Worm (Caenorhabditis elegans) whole organism, early embryonic: ENCODE results near the gene nhr-201.

Experiments
- B0310.2 ChIP-seq: sonication (generic microtip); optimal IDR thresholded peaks from 2 replicates; lab custom pipeline; 2016; ENCODE audit warnings: mild to moderate bottlenecking, missing genetic modification characterization, missing compliant biosample characterization
- F13C5.2 ChIP-seq: sonication (generic microtip); optimal IDR thresholded peaks from 2 replicates; lab custom pipeline; 2017; ENCODE audit warnings: mild to moderate bottlenecking, missing genetic modification characterization, inconsistent platforms, missing compliant biosample characterization
- aly-1 ChIP-seq: sonication (generic microtip); optimal IDR thresholded peaks from 2 replicates; lab custom pipeline; 2016; ENCODE audit warnings: missing genetic modification characterization, missing compliant biosample characterization
- ama-1 ChIP-seq: fragments of 150-350 bp; optimal IDR thresholded peaks from 2 replicates; lab custom pipeline; 2014
- ceh-13 ChIP-seq: fragments of 200-800 bp; sonication (Bioruptor generic); optimal IDR thresholded peaks from 2 replicates; lab custom pipeline; 2018; ENCODE audit warnings: mild to moderate bottlenecking, missing genetic modification characterization, missing compliant biosample characterization
- ceh-36 ChIP-seq: sonication (generic microtip); optimal IDR thresholded peaks from 2 replicates; lab custom pipeline; 2016; ENCODE audit warnings: missing genetic modification characterization, inconsistent platforms, missing compliant biosample characterization
- ets-7 ChIP-seq: sonication (generic microtip); optimal IDR thresholded peaks from 2 replicates; lab custom pipeline; 2016; ENCODE audit warnings: missing genotype, missing genetic modification characterization, missing compliant biosample characterization
- flt-1 ChIP-seq: fragments of 200-800 bp; sonication (Bioruptor generic); IDR thresholded peaks from 2 replicates; pipeline ENCODE4 v1.3.6; 2022; ENCODE audit warnings: missing genetic modification characterization, missing compliant biosample characterization
- hmbx-1 ChIP-seq: sonication (generic microtip); optimal IDR thresholded peaks from 2 replicates; lab custom pipeline; 2016; ENCODE audit warnings: mild to moderate bottlenecking, missing genetic modification characterization, missing compliant biosample characterization
- hmg-4 ChIP-seq: fragments of 200-800 bp; sonication (Bioruptor generic); optimal IDR thresholded peaks from 2 replicates; lab custom pipeline; 2018; ENCODE audit warnings: mild to moderate bottlenecking, missing genetic modification characterization, missing compliant biosample characterization
- hnd-1 ChIP-seq: sonication (generic microtip); optimal IDR thresholded peaks from 2 replicates; lab custom pipeline; 2016; ENCODE audit warnings: missing genetic modification characterization, missing compliant biosample characterization
- pes-1 ChIP-seq: fragments of 200-800 bp; sonication (Bioruptor generic); IDR thresholded peaks from 2 replicates; pipeline ENCODE4 v1.3.6; 2022; ENCODE audit warnings: missing genetic modification reagents, missing genetic modification characterization, missing compliant biosample characterization
- scrt-1 ChIP-seq: fragments of 200-800 bp; sonication (Bioruptor generic); IDR thresholded peaks from 2 replicates; pipeline ENCODE4 v1.3.6; 2022; ENCODE audit warnings: missing genetic modification characterization, missing compliant biosample characterization
- sea-1 ChIP-seq: fragments of 200-800 bp; sonication (Bioruptor generic); conservative IDR thresholded peaks from 2 replicates; pipeline ENCODE4 v1.3.6; 2022; ENCODE audit warnings: missing genetic modification characterization, missing compliant biosample characterization
- tbx-11 ChIP-seq: fragments of 200-800 bp; sonication (Bioruptor generic); IDR thresholded peaks from 2 replicates; pipeline ENCODE4 v1.3.6; 2022; ENCODE audit warnings: missing genetic modification characterization, missing compliant biosample characterization
- tbx-37 ChIP-seq: fragments of 200-800 bp; sonication (Bioruptor generic); conservative IDR thresholded peaks from 2 replicates; pipeline ENCODE4 v1.3.6; 2022; ENCODE audit warnings: missing genetic modification reagents, missing genetic modification characterization, missing compliant biosample characterization
- tra-4 ChIP-seq: sonication (generic microtip); optimal IDR thresholded peaks from 2 replicates; lab custom pipeline; 2017; ENCODE audit warnings: missing genetic modification characterization, missing compliant biosample characterization

nhr-201 gene

DNA sequence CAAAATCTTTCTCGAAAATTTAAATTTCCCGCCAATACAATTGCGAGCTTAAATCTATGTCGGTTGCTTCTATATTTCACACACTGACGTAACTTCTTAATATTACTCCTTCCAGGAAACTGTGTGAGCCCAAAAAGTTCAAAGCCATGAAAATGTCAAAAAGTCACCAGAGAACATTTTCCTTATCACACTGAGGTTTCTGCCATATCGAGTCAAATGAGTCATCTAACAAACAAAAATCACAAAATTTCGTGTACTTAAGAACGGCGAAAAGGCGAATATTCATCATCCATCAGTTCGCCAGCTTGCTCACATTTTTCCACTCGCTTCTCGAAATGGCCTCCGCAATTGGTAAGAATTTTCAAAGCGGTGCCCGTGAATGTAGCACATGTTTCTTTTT lies 14.9 kb upstream of the nhr-201 start, which contains the start of gene M02H5.8:
Gene M02H5.8 (plus strand): TSS at position 297 of the 400 bp plus-strand sequence.
- TF ChIP-seq pes-1 (GFP tag; lab: Robert Waterston, UW) (no peak), B0310.2 (tag; lab: Kevin White, UChicago) (no peak), F13C5.2 (tag; lab: Kevin White, UChicago) (no peak), hmg-4 (GFP tag; lab: Kevin White, UChicago) (no peak)

DNA sequence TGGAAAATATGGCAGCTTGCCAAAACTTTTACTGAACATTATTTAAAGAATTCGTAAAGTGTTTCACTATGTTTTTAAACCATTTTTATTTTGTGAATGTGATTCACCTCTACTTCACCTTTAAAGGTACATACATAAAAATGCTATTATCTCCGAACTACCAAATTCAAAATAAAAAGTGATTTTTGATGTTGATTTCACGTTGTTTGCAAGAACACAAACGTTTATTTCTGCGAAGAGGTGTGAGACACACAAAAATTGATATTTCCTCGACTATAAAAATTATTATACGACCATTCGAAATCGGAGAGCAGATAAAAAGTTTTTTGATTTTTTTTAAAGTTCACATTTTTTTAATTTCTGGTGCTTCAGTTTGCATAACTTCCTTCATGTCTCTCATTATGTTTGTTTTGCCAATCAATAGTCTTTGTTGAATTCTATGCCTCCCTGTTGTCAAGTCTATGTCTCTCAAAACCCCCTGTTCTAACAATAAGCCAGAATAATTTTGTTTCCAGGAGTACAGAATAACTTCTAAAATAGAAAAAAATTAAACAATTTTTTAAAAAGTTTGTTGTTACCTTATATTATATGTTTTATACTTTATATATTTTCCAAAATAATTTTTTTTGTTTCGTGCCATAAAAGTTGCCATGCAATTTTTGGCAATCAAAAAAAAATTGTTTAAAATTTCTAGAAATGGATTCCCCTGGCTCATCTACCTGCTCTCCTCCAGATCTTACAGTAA lies 13.7 kb upstream of the nhr-201 start, which contains the start of gene nhr-123:
Gene nhr-123 (plus strand): TSS at position 695 of the 745 bp plus-strand sequence.
- no peak for TF ChIP-seq hnd-1 (tag; lab: Kevin White, UChicago)
- no peak for TF ChIP-seq B0310.2 (tag; lab: Kevin White, UChicago)
- TF ChIP-seq tra-4 (tag; lab: Kevin White, UChicago) = no peak
- TF ChIP-seq F13C5.2 (tag; lab: Kevin White, UChicago) = no peak
- TF ChIP-seq ceh-13 (GFP tag; lab: Kevin White, UChicago) = no peak
- no peak for TF ChIP-seq flt-1 (GFP tag; lab: Robert Waterston, UW)

DNA sequence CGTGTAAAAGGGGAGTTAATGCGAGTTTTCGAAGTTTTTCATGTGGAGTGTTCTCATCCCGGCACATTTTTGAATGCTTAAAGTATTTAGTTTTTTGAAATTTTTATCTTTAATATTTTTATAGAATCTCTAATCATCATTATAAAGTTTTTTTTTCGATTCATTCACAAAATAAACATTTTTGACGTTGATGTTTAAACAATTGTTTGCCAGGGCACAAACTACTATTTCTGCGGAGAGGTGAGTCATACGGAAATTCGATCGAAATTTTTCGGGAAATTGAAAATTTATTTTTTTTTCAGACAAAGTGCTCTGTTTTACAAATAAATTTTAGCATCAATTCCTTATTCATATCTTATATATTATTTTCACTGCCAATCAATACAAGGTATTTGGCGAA lies 11.1 kb upstream of the nhr-201 start, which contains the start of gene nhr-98:
Gene nhr-98 (plus strand): TSS at position 301 of the 400 bp plus-strand sequence.
- TF ChIP-seq B0310.2 (tag; lab: Kevin White, UChicago) = no peak
- TF ChIP-seq F13C5.2 (tag; lab: Kevin White, UChicago) = no peak
- no peak for TF ChIP-seq flt-1 (GFP tag; lab: Robert Waterston, UW)
- TF ChIP-seq ceh-13 (GFP tag; lab: Kevin White, UChicago) = no peak
- TF ChIP-seq ama-1 = no peak
- TF ChIP-seq hmg-4 (GFP tag; lab: Kevin White, UChicago) = no peak
- no peak for TF ChIP-seq ceh-36 (tag; lab: Kevin White, UChicago)
- TF ChIP-seq scrt-1 = no peak

DNA sequence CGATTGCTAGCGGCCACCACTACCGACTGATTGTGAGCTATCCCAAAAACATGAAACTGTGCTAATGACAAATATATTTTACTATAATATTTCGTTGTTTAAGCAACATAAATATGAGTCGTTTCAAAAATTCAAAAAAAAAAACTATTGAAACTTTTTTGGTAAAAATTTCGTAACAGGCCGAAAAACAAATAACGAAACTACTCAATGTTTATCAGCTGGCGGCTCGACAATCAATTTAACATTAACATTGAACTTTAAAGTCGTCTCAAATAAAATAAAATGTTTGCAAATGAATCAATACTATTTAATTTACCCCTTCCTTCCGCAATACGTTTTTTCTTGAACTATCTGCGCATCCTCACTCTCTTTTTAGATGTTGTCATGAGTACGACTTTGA lies 6.8 kb upstream of the nhr-201 start:
- TF ChIP-seq tbx-11 (GFP tag; lab: Robert Waterston, UW) (no peak), B0310.2 (tag; lab: Kevin White, UChicago) (no peak), tra-4 (tag; lab: Kevin White, UChicago) (no peak), scrt-1 (no peak), aly-1 (no peak), flt-1 (GFP tag; lab: Robert Waterston, UW) (no peak), ama-1 (no peak), tbx-37 (no peak), F13C5.2 (tag; lab: Kevin White, UChicago) (no peak)

DNA sequence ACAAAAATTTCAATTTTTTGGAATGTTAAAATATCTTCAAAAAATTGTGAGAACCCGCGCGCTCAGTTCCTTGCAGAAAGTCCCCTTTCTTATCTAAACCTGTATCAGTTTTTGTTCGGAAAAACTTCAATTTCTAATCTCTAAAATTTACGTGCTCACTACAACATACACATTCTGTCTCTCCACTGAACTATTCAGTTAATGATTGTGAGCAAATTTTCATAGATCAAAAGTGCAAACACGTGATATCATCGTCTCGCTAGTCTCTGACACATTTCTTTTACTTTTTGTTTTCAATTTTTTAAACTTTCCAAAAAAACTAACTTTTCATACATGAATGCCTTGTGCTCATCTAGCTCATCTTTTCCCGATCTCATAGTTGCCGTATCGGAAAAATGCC lies 5.2 kb upstream of the nhr-201 start, which contains the start of gene nhr-203:
Gene nhr-203 (plus strand): TSS at position 332 of the 400 bp plus-strand sequence.
- TF ChIP-seq ceh-13 (GFP tag; lab: Kevin White, UChicago) = no peak
- TF ChIP-seq ama-1 = no peak
- no peak for TF ChIP-seq hmg-4 (GFP tag; lab: Kevin White, UChicago)
- TF ChIP-seq tbx-37 = no peak
- no peak for TF ChIP-seq pes-1 (GFP tag; lab: Robert Waterston, UW)
- TF ChIP-seq hnd-1 (tag; lab: Kevin White, UChicago) = no peak

DNA sequence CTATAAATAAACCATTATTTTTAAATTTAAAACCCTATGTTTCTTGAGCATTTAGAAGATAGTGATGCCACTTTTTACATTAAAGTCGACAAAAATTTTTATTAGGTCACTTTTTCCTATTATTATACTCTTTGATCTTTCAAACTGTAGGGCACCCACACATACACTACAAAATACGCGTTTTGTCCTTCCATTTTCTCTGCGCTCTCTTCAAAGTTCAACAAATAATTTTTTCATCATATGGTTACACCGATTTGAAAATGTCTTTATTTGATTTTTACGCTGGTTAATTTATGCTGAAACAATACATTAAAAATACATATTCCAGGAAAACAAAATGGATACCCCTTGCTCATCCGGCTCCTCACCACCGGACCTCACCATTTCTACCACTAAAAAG lies 2.4 kb upstream of the nhr-201 start, which contains the start of gene nhr-202:
Gene nhr-202 (plus strand): TSS at position 326 of the 400 bp plus-strand sequence.
- TF ChIP-seq ceh-13 (GFP tag; lab: Kevin White, UChicago) (no peak), B0310.2 (tag; lab: Kevin White, UChicago) (no peak), aly-1 (no peak), ets-7 (no peak), tbx-11 (GFP tag; lab: Robert Waterston, UW) (no peak), ceh-36 (tag; lab: Kevin White, UChicago) (no peak), hmg-4 (GFP tag; lab: Kevin White, UChicago) (no peak), scrt-1 (no peak), hmbx-1 (no peak), tra-4 (tag; lab: Kevin White, UChicago) (no peak), F13C5.2 (tag; lab: Kevin White, UChicago) (no peak), ama-1 (no peak), flt-1 (GFP tag; lab: Robert Waterston, UW) (no peak), hnd-1 (tag; lab: Kevin White, UChicago) (no peak)

DNA sequence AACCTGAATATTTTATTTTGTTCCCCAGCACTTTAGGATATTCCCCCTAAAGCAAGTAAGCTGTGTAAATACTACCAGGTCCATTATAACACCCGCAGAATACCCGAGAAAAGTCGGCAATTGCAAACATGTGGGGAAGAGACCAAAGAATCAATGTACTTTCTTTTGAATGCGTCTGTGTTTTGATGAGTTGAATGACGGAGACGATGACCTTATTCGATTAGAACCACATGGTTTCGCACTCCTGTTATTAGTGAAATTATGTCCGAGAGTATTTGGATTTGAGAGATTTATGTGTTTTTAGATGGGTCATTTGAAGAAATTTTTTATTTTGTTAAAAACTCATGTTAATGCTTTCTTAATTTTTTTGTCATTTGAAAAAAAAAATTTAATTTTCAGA lies 727 bp downstream of the nhr-201 start:
- TF ChIP-seq tbx-11 (GFP tag; lab: Robert Waterston, UW) (no peak), B0310.2 (tag; lab: Kevin White, UChicago) (no peak), hmbx-1 (no peak), flt-1 (GFP tag; lab: Robert Waterston, UW) (no peak), ama-1 (no peak), aly-1 (no peak), ceh-13 (GFP tag; lab: Kevin White, UChicago) (no peak), tra-4 (tag; lab: Kevin White, UChicago) (no peak), scrt-1 (no peak), hmg-4 (GFP tag; lab: Kevin White, UChicago) (no peak), pes-1 (GFP tag; lab: Robert Waterston, UW) (no peak), ets-7 (no peak), sea-1 (GFP tag; lab: Robert Waterston, UW) (no peak), F13C5.2 (tag; lab: Kevin White, UChicago) (no peak)

DNA sequence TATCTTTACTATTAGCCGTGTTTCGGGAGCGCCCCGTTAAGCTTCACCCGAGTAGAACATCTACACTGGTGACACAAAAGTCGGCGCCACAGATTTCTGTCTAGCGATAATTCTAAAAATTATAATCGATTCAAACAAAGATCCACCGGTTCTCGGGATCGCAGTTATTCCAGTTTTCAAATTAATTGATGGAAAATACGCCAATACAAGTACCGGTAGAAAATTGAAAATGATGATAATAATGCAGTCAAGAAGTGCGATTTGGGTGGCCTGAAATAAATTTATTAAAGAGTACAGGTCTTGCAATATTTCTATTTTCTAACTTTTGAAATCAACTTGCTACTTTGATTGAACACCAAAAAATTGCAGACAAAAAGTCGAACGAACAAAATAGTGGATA lies 2.9 kb downstream of the nhr-201 start:
- TF ChIP-seq F13C5.2 (tag; lab: Kevin White, UChicago) (no peak), ceh-13 (GFP tag; lab: Kevin White, UChicago) (no peak), tbx-11 (GFP tag; lab: Robert Waterston, UW) (no peak)
